Worm (Caenorhabditis elegans) whole organism, dauer: ENCODE measurements around the gene Y59A8B.19.
"Not testable (repeated sequence)": the region's sequence is repeated elsewhere in the genome, so short reads cannot be mapped to it uniquely, and the experiment has no call there.

Experiments used
- unc-62 ChIP-seq: sonication (generic microtip); optimal IDR thresholded peaks from 2 replicates; lab custom pipeline; 2017; ENCODE audit warnings: missing biosample characterization, missing genetic modification reagents, missing genetic modification characterization

Gene Y59A8B.19

ce11 chrV:18006930-18007329, at the start of gene Y59A8B.19:
Gene Y59A8B.19, plus strand, starts transcription at chrV:18007230.
- not testable (repeated sequence) for TF ChIP-seq unc-62

ce11 chrV:17962500-17962899, 44.5 kb upstream of the Y59A8B.19 start:
- TF ChIP-seq unc-62 = no peak

ce11 chrV:17966747-17967146, 40.3 kb upstream of the Y59A8B.19 start, which contains the start of gene gck-3:
Gene gck-3, minus strand, starts transcription at chrV:17966847.
- no peak for TF ChIP-seq unc-62

- no peak for TF ChIP-seq unc-62
Measured at ce11 chrV:17978207-17978606, 28.8 kb upstream of the Y59A8B.19 start.

- no peak for TF ChIP-seq unc-62
Measured at ce11 chrV:17979789-17980188, 27.2 kb upstream of the Y59A8B.19 start, which contains the start of gene snx-6. Gene snx-6, minus strand, starts transcription at chrV:17980082.

ce11 chrV:17981732-17982131, 25.3 kb upstream of the Y59A8B.19 start:
- TF ChIP-seq unc-62 = no peak

ce11 chrV:17982935-17983334, 24.1 kb upstream of the Y59A8B.19 start:
- no peak for TF ChIP-seq unc-62

- no peak for TF ChIP-seq unc-62
Measured at ce11 chrV:17985960-17986359, 21.1 kb upstream of the Y59A8B.19 start, which contains the start of gene Y59A8B.21. Gene Y59A8B.21, plus strand, starts transcription at chrV:17986260.

- no peak for TF ChIP-seq unc-62
Measured at ce11 chrV:18001268-18001667, 5.8 kb upstream of the Y59A8B.19 start, which contains the start of gene lon-8. Gene lon-8, minus strand, starts transcription at chrV:18001368.

ce11 chrV:18003876-18004275, 3.2 kb upstream of the Y59A8B.19 start:
- TF ChIP-seq unc-62 = no peak

ce11 chrV:18008680-18009079, 1.6 kb downstream of the Y59A8B.19 start:
- TF ChIP-seq unc-62 = no peak

ce11 chrV:18010737-18011136, 3.7 kb downstream of the Y59A8B.19 start, which contains the start of gene Y59A8B.26:
Gene Y59A8B.26, minus strand, starts transcription at chrV:18010837.
- TF ChIP-seq unc-62 = not testable (repeated sequence)

- TF ChIP-seq unc-62 = no peak
Measured at ce11 chrV:18014116-18014515, 7.1 kb downstream of the Y59A8B.19 start, which contains the start of gene srh-133. Gene srh-133, minus strand, starts transcription at chrV:18014216.

ce11 chrV:18017226-18017625, 10.2 kb downstream of the Y59A8B.19 start, which contains the start of gene srh-134:
Gene srh-134, minus strand, starts transcription at chrV:18017326.
- no peak for TF ChIP-seq unc-62

- TF ChIP-seq unc-62 = no peak
Measured at ce11 chrV:18021464-18021863, 14.4 kb downstream of the Y59A8B.19 start.

ce11 chrV:18022179-18022578, 15.1 kb downstream of the Y59A8B.19 start, which contains the start of gene prp-6:
Gene prp-6, plus strand, starts transcription at chrV:18022479.
- no peak for TF ChIP-seq unc-62

ce11 chrV:18043271-18043670, 36.2 kb downstream of the Y59A8B.19 start, which contains the start of gene ebp-1:
Gene ebp-1, plus strand, starts transcription at chrV:18043571.
- TF ChIP-seq unc-62 = no peak

ce11 chrV:18055297-18056019, 48.4 kb downstream of the Y59A8B.19 start, which contains the start of the genes Y59A8B.25 and ebp-3:
Gene Y59A8B.25, minus strand, starts transcription at chrV:18055397.
Gene ebp-3, plus strand, starts transcription at chrV:18055969.
- TF ChIP-seq unc-62 = not testable (repeated sequence)
